Worm (Caenorhabditis elegans) whole organism, dauer: Measurements from ENCODE around the gene amt-2.

Experiments
- unc-62 ChIP-seq: sonication (generic microtip); optimal IDR thresholded peaks from 2 replicates; lab custom pipeline; 2017; ENCODE audit warnings: missing biosample characterization, missing genetic modification reagents, missing genetic modification characterization

Gene amt-2

ce11 chrIV:13027801-13028641 is 14.2 kb upstream of the amt-2 start:
- TF ChIP-seq unc-62 (GFP tag; lab: Kevin White, UChicago) = no peak

- no peak for TF ChIP-seq unc-62 (GFP tag; lab: Kevin White, UChicago)
These were observed 13.2 kb upstream of the amt-2 start for ce11 chrIV:13028746-13029673.

ce11 chrIV:13029674-13030466 is 12.3 kb upstream of the amt-2 start:
- no peak for TF ChIP-seq unc-62 (GFP tag; lab: Kevin White, UChicago)

- no peak for TF ChIP-seq unc-62 (GFP tag; lab: Kevin White, UChicago)
These were observed 11.5 kb upstream of the amt-2 start for ce11 chrIV:13030467-13031299.

ce11 chrIV:13032153-13032552 is 10.0 kb upstream of the amt-2 start:
- TF ChIP-seq unc-62 (GFP tag; lab: Kevin White, UChicago) = no peak

ce11 chrIV:13033516-13033915 is 8.7 kb upstream of the amt-2 start:
- TF ChIP-seq unc-62 (GFP tag; lab: Kevin White, UChicago) = no peak

- no peak for TF ChIP-seq unc-62 (GFP tag; lab: Kevin White, UChicago)
These were observed 6.9 kb upstream of the amt-2 start for ce11 chrIV:13035302-13035701.

ce11 chrIV:13036835-13037234 is 5.4 kb upstream of the amt-2 start:
- TF ChIP-seq unc-62 (GFP tag; lab: Kevin White, UChicago) = no peak

ce11 chrIV:13038888-13039287 is 3.3 kb upstream of the amt-2 start, which contains the start of gene F49E11.2:
TSS of gene F49E11.2 (minus strand) at chrIV:13038988.
- TF ChIP-seq unc-62 (GFP tag; lab: Kevin White, UChicago) = no peak

ce11 chrIV:13041486-13041885 is 705 bp upstream of the amt-2 start:
- no peak for TF ChIP-seq unc-62 (GFP tag; lab: Kevin White, UChicago)

- no peak for TF ChIP-seq unc-62 (GFP tag; lab: Kevin White, UChicago)
These were observed 2.8 kb downstream of the amt-2 start for ce11 chrIV:13044980-13045379.

- no peak for TF ChIP-seq unc-62 (GFP tag; lab: Kevin White, UChicago)
These were observed 4.7 kb downstream of the amt-2 start, which contains the start of gene scl-9 for ce11 chrIV:13046848-13047247. TSS of gene scl-9 (plus strand) at chrIV:13047148.

ce11 chrIV:13048157-13048556 is 6.0 kb downstream of the amt-2 start, which contains the start of gene scl-10:
TSS of gene scl-10 (plus strand) at chrIV:13048457.
- no peak for TF ChIP-seq unc-62 (GFP tag; lab: Kevin White, UChicago)

ce11 chrIV:13051073-13051472 is 8.9 kb downstream of the amt-2 start, which contains the start of gene scl-11:
TSS of gene scl-11 (plus strand) at chrIV:13051373.
- no peak for TF ChIP-seq unc-62 (GFP tag; lab: Kevin White, UChicago)
